Worm (Caenorhabditis elegans): Measurements from ENCODE around the gene gei-8.

ce11 chrIII:8105771-8106170, 15.3 kb downstream of the gei-8 start:
- TF ChIP-seq tbx-2 (tag; optimal IDR thresholded peaks at IDR 0.05) (no peak), fos-1 (tag; optimal IDR thresholded peaks at IDR 0.05) (no peak), nhr-77 (tag; optimal IDR thresholded peaks at IDR 0.05) (no peak), efl-1 (optimal IDR thresholded peaks at IDR 0.05) (no peak), efl-1 (GFP tag; optimal IDR thresholded peaks at IDR 0.05 in 1 of 2) (peak in 1 of 2 experiments; percentile 88), elt-2 (tag; optimal IDR thresholded peaks at IDR 0.05) (no peak)

All from whole organism, L1 larva.